Fruit fly (Drosophila melanogaster) whole organism, wandering third instar larva: ENCODE data around the gene Sgs3.

Experiments used
- Hr78 ChIP-seq: fragments of >200 bp; optimal IDR thresholded peaks from 2 replicates; lab custom pipeline; 2017; ENCODE audit warnings: missing biosample characterization, missing genetic modification characterization
- Vsx2 ChIP-seq: fragments of 200-300, 225-300 bp; sonication (Bioruptor generic); optimal IDR thresholded peaks from 2 replicates; lab custom pipeline; 2018; ENCODE audit warnings: missing biosample characterization, missing genetic modification characterization; ENCODE audit not compliant: partially characterized antibody
- fru ChIP-seq: fragments of 200-800 bp; sonication (Bioruptor generic); optimal IDR thresholded peaks from 3 replicates; lab custom pipeline; 2016; ENCODE audit warnings: missing biosample characterization, mild to moderate bottlenecking, missing genetic modification characterization
- lola ChIP-seq: fragments of >200 bp; optimal IDR thresholded peaks from 2 replicates; lab custom pipeline; 2017; ENCODE audit warnings: missing biosample characterization, missing genetic modification characterization
- usp ChIP-seq: fragments of >200 bp; optimal IDR thresholded peaks from 2 replicates; lab custom pipeline; 2017; ENCODE audit warnings: missing biosample characterization, missing genetic modification characterization

DNA sequence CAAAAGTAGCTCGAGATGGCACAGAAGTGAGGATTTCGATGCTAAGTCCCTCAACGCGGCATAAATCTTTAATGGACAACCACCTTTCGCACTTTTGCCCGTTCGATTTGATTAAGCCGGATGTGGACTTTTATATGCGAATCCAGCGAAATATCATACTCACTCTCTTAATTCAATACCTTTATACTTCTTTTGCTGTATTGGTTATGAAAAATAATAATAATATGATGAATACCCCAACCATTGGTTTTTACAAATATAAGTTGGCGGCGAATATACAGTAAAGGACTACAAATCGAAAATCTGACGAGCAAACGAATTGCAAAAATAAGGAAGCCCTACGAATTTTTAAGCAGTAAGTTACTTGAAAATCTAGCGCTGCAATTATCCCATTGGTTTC is 39.0 kb upstream of the Sgs3 start, which contains the start of gene Vha16-3:
- TF ChIP-seq usp (GFP tag; lab: Kevin White, UChicago) = no peak
- TF ChIP-seq lola (GFP tag; lab: Kevin White, UChicago) = no peak
- TF ChIP-seq fru (GFP tag; lab: Kevin White, UChicago) = no peak
- no peak for TF ChIP-seq Hr78
- no peak for TF ChIP-seq Vsx2 (GFP tag; lab: Kevin White, UChicago)
